Fruit fly (Drosophila melanogaster) Kc167 (cell line): Measurements from ENCODE around the gene CG32163.

Source experiments
- Myc ChIP-seq: fragments of >200 bp; optimal IDR thresholded peaks from 2 replicates; lab custom pipeline; 2017; ENCODE audit warnings: missing external identifiers
- Sin3A ChIP-seq: fragments of >200 bp; optimal IDR thresholded peaks from 2 replicates; lab custom pipeline; 2018; ENCODE audit warnings: missing external identifiers
- h ChIP-seq: fragments of >200 bp; optimal IDR thresholded peaks from 3 replicates; lab custom pipeline; 2018; ENCODE audit warnings: missing external identifiers

- TF ChIP-seq Sin3A (no peak), h (lab: Kevin White, UChicago) (no peak), Myc (no peak)
Observed at dm6 chr3L:16544220-16544619, 42.7 kb upstream of the CG32163 start.
